Worm (Caenorhabditis elegans): ENCODE measurements around the gene Y116A8C.27.

- TF ChIP-seq sdc-2 (tag; optimal IDR thresholded peaks at IDR 0.05), result no peak
- TF ChIP-seq ahr-1 (tag; optimal IDR thresholded peaks at IDR 0.05), result no peak
- TF ChIP-seq elt-2 (tag; optimal IDR thresholded peaks at IDR 0.05), result no peak
- TF ChIP-seq hlh-6 (tag; optimal IDR thresholded peaks at IDR 0.05), result no peak
- no peak for TF ChIP-seq fkh-10 (GFP tag; optimal IDR thresholded peaks at IDR 0.05)
- no peak for TF ChIP-seq dmd-4 (tag; optimal IDR thresholded peaks at IDR 0.05; ENCODE audit: borderline replicate concordance)
- TF ChIP-seq madf-2 (tag; optimal IDR thresholded peaks at IDR 0.05), result no peak
- no peak for TF ChIP-seq ceh-9 (tag; optimal IDR thresholded peaks at IDR 0.05)
- no peak for TF ChIP-seq eyg-1 (tag; optimal IDR thresholded peaks at IDR 0.05)
- no peak for TF ChIP-seq nfya-1 (tag; optimal IDR thresholded peaks at IDR 0.05)
- TF ChIP-seq hlh-30 (tag; optimal IDR thresholded peaks at IDR 0.05; ENCODE audit: insufficient read depth), result no peak
These were observed 4.1 kb upstream of the Y116A8C.27 start, which contains the start of gene bca-2 for ce11 chrIV:17100148-17100547.

All from whole organism, late embryonic.